Worm (Caenorhabditis elegans) whole organism, midembryonic: ENCODE measurements around the gene dyf-4.

Source experiments
- T22C8.4 ChIP-seq: fragments of 200-800 bp; sonication (Bioruptor generic); IDR thresholded peaks from 2 replicates; pipeline ENCODE4 v1.3.6; 2022; ENCODE audit warnings: missing genetic modification characterization, missing compliant biosample characterization
- cog-1 ChIP-seq: sonication (generic microtip); optimal IDR thresholded peaks from 2 replicates; lab custom pipeline; 2016; ENCODE audit warnings: missing genetic modification characterization, missing compliant biosample characterization
- flt-1 ChIP-seq: fragments of 200-800 bp; sonication (Bioruptor generic); IDR thresholded peaks from 2 replicates; pipeline ENCODE4 v1.3.6; 2022; ENCODE audit warnings: missing genetic modification characterization, missing compliant biosample characterization
- klf-2 ChIP-seq: fragments of 200-800 bp; sonication (Bioruptor generic); conservative IDR thresholded peaks from 2 replicates; pipeline ENCODE4 v1.3.6; 2022; ENCODE audit warnings: missing genetic modification reagents, missing genetic modification characterization, missing compliant biosample characterization
- med-1 ChIP-seq: sonication (generic microtip); optimal IDR thresholded peaks from 2 replicates; lab custom pipeline; 2017; ENCODE audit warnings: missing genetic modification characterization, mild to moderate bottlenecking, missing compliant biosample characterization, antibody characterized with exemption, missing genetic modification reagents; ENCODE audit not compliant: insufficient read depth
- ref-1 ChIP-seq: fragments of 200-800 bp; sonication (Bioruptor generic); conservative IDR thresholded peaks from 2 replicates; pipeline ENCODE4 v1.3.6; 2022; ENCODE audit warnings: missing genetic modification reagents, missing genetic modification characterization, missing compliant biosample characterization
- tab-1 ChIP-seq: fragments of 200-800 bp; sonication (Bioruptor generic); IDR thresholded peaks from 2 replicates; pipeline ENCODE4 v1.3.6; 2022; ENCODE audit warnings: missing genetic modification characterization, missing compliant biosample characterization
- ztf-23 ChIP-seq: fragments of 200-800 bp; sonication (Bioruptor generic); IDR thresholded peaks from 2 replicates; pipeline ENCODE4 v1.3.6; 2022; ENCODE audit warnings: missing genetic modification reagents, missing genetic modification characterization, missing compliant biosample characterization
- ztf-29 ChIP-seq: fragments of 200-800 bp; sonication (Bioruptor generic); IDR thresholded peaks from 2 replicates; pipeline ENCODE4 v1.3.6; 2022; ENCODE audit warnings: missing genetic modification reagents, missing genetic modification characterization, missing compliant biosample characterization

dyf-4 gene

DNA sequence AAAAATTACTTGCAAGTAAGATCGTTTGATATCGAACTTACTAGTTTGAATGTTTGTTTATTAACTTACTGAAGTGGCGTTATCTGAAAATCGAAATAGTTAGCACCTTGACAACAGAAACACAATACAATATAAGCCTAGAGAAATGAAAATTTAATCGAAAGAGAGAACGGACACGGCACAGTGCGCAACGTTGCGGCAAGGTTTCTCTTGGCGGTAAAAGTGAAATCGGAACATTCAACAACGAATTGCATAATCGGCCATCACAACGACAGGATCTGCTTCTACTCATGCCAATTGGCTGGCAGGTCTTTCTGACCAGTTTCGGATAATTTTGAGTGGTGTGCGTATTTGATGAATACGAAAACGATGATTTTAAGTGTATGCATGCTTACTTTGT, at the start of gene dyf-4:
TSS of gene dyf-4 (minus strand) at position 213 of the 400 bp plus-strand sequence.
- TF ChIP-seq klf-2 = no peak
- TF ChIP-seq T22C8.4 (GFP tag; lab: Robert Waterston, UW) = no peak
- no peak for TF ChIP-seq cog-1 (tag; lab: Kevin White, UChicago)
- no peak for TF ChIP-seq ztf-23
- no peak for TF ChIP-seq ztf-29 (GFP tag; lab: Robert Waterston, UW)
- TF ChIP-seq tab-1 (GFP tag; lab: Robert Waterston, UW) = no peak
- no peak for TF ChIP-seq flt-1 (GFP tag; lab: Robert Waterston, UW)
- no peak for TF ChIP-seq ref-1 (GFP tag; lab: Robert Waterston, UW)
- no peak for TF ChIP-seq med-1 (GFP tag; lab: Kevin White, UChicago)

DNA sequence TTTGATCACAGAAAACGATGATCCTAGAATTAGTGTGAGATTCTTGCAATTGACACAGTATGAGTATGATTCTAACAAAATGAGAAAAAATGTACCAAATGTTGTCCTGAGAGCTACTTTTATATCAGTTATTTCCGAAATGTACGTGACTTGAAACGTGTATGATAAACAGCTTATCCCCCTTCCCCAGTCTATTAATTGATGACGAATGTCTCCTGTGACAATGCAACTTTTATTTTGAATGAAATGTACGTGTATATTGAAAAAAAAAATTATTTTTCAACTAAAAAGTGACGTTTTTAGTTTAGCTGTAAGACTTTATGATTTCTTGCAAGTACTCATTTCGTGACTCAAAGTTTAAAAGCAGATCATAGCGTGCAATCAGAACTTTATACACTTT, 44.7 kb upstream of the dyf-4 start:
- TF ChIP-seq ztf-23 (no peak), med-1 (GFP tag; lab: Kevin White, UChicago) (no peak)

ce11 chrV:12567850-12568249, 42.3 kb upstream of the dyf-4 start, which contains the start of gene E02A10.4:
Gene E02A10.4, minus strand, starts transcription at chrV:12567950.
- TF ChIP-seq tab-1 (GFP tag; lab: Robert Waterston, UW) (no peak), ref-1 (GFP tag; lab: Robert Waterston, UW) (no peak), med-1 (GFP tag; lab: Kevin White, UChicago) (no peak), T22C8.4 (GFP tag; lab: Robert Waterston, UW) (no peak), flt-1 (GFP tag; lab: Robert Waterston, UW) (no peak), ztf-29 (GFP tag; lab: Robert Waterston, UW) (no peak), klf-2 (no peak), ztf-23 (no peak), cog-1 (tag; lab: Kevin White, UChicago) (no peak)

DNA sequence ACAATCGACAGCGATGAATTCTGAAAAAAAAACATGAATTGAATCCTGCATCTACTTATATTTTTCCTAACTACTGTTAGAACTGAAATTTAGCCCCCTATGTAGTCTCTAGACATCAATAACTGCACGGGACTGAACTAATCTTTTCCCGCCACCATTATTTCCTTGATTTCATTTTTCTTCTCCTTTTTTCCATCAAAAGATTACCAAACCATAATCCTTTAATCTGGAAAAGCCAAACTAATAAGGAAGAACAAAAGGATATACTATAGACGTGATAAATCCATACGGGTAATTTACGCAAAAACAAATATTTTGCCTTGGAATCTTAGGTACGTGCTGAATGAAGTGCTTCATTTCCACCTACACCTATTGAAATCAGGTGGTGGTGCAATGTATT, 41.8 kb upstream of the dyf-4 start:
- TF ChIP-seq klf-2 (no peak), ztf-23 (no peak), med-1 (GFP tag; lab: Kevin White, UChicago) (no peak), flt-1 (GFP tag; lab: Robert Waterston, UW) (no peak), ztf-29 (GFP tag; lab: Robert Waterston, UW) (no peak), cog-1 (tag; lab: Kevin White, UChicago) (no peak), tab-1 (GFP tag; lab: Robert Waterston, UW) (no peak), T22C8.4 (GFP tag; lab: Robert Waterston, UW) (no peak), ref-1 (GFP tag; lab: Robert Waterston, UW) (no peak)

- TF ChIP-seq flt-1 (GFP tag; lab: Robert Waterston, UW) = no peak
- no peak for TF ChIP-seq tab-1 (GFP tag; lab: Robert Waterston, UW)
- TF ChIP-seq ztf-23 = no peak
Observed at ce11 chrV:12564902-12565301, 39.4 kb upstream of the dyf-4 start.

DNA sequence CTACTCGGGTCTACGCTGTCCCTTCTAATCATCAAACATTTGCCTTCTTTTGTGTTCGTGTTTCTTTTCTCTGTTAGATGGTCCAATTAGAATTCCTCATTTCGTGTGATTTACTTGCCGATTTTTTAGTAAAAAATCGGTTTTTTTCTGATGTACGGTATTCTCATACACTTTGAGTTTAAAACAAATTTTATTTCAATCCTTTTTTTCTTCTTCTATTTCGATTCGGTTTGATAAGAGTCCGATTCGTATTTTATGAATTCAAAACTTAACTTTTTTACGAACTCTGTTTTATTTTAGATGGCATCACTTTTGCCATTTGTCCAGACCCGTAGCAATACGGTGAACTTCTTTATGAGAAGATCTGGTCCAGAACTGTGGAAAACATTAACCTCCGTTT, 37.6 kb upstream of the dyf-4 start, which contains the start of gene mrps-5:
TSS of gene mrps-5 (plus strand) at position 301 of the 400 bp plus-strand sequence.
- no peak for TF ChIP-seq med-1 (GFP tag; lab: Kevin White, UChicago)

- TF ChIP-seq T22C8.4 (GFP tag; lab: Robert Waterston, UW) (no peak), ref-1 (GFP tag; lab: Robert Waterston, UW) (no peak), flt-1 (GFP tag; lab: Robert Waterston, UW) (no peak), tab-1 (GFP tag; lab: Robert Waterston, UW) (no peak), cog-1 (tag; lab: Kevin White, UChicago) (no peak), med-1 (GFP tag; lab: Kevin White, UChicago) (no peak), ztf-23 (no peak), ztf-29 (GFP tag; lab: Robert Waterston, UW) (no peak)
Observed at ce11 chrV:12560328-12560782, 34.8 kb upstream of the dyf-4 start, which contains the start of gene sel-1. Gene sel-1, plus strand, starts transcription at chrV:12560732.

DNA sequence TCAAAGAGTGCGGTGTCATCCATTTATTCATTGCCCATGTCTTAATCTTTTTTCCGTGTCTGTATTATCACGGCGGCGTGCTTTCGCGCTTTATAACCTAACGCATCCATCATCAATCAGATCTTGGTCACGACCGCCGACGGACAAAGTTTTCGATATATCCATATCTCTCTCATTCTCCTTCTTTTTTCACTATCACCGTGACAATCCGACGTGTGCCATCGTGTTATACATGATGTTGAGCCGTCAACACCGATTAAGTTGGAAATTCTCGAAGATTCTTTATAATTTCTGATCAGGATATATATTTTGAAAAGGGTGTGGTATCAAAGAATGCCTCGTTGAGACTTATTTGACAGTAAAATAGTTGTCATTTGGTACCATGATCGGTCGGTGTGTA, 31.4 kb upstream of the dyf-4 start:
- no peak for TF ChIP-seq ref-1 (GFP tag; lab: Robert Waterston, UW)
- no peak for TF ChIP-seq tab-1 (GFP tag; lab: Robert Waterston, UW)
- no peak for TF ChIP-seq T22C8.4 (GFP tag; lab: Robert Waterston, UW)
- no peak for TF ChIP-seq flt-1 (GFP tag; lab: Robert Waterston, UW)
- TF ChIP-seq ztf-29 (GFP tag; lab: Robert Waterston, UW) = no peak
- TF ChIP-seq klf-2 = no peak
- no peak for TF ChIP-seq cog-1 (tag; lab: Kevin White, UChicago)
- no peak for TF ChIP-seq ztf-23
- TF ChIP-seq med-1 (GFP tag; lab: Kevin White, UChicago) = no peak

- TF ChIP-seq klf-2 = no peak
- TF ChIP-seq flt-1 (GFP tag; lab: Robert Waterston, UW) = no peak
- no peak for TF ChIP-seq cog-1 (tag; lab: Kevin White, UChicago)
- TF ChIP-seq tab-1 (GFP tag; lab: Robert Waterston, UW) = no peak
- no peak for TF ChIP-seq med-1 (GFP tag; lab: Kevin White, UChicago)
- TF ChIP-seq ztf-23 = no peak
Observed at ce11 chrV:12555872-12556271, 30.3 kb upstream of the dyf-4 start.

ce11 chrV:12554172-12555031, 28.9 kb upstream of the dyf-4 start:
- TF ChIP-seq ztf-23 (no peak), klf-2 (no peak), ztf-29 (GFP tag; lab: Robert Waterston, UW) (no peak), ref-1 (GFP tag; lab: Robert Waterston, UW) (no peak), flt-1 (GFP tag; lab: Robert Waterston, UW) (no peak), T22C8.4 (GFP tag; lab: Robert Waterston, UW) (no peak), cog-1 (tag; lab: Kevin White, UChicago) (no peak), med-1 (GFP tag; lab: Kevin White, UChicago) (no peak), tab-1 (GFP tag; lab: Robert Waterston, UW) (no peak)
